Fruit fly (Drosophila melanogaster): ENCODE data around the gene Or98b.

Or98b gene

DNA sequence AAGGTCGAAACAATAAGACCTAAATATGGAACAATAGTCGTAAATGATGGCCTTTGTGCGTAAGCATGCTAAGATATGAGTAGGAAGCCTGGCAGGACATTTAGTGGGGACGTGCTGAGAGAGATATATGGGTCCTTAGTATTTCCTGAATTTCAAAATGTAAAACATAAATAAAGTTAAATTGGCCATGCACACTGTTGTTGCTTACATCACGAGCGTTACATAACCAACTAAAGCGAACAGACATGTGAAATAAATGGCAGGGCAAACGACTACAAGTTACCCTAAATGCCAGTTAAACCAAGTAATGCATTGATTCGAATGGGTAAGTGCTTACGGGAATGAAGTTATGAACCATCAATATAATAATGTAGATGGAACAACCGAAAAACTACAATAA, 23.7 kb downstream of the Or98b start:
- TF ChIP-seq EcR (GFP tag; optimal IDR thresholded peaks at IDR 0.05) = no peak
- no peak for TF ChIP-seq pan (optimal IDR thresholded peaks at IDR 0.05)
- TF ChIP-seq Dll (optimal IDR thresholded peaks at IDR 0.05) = no peak
- TF ChIP-seq usp (GFP tag; optimal IDR thresholded peaks at IDR 0.05) = no peak

- no peak for TF ChIP-seq usp (GFP tag; optimal IDR thresholded peaks at IDR 0.05)
- no peak for TF ChIP-seq CG8478 (optimal IDR thresholded peaks at IDR 0.05)
- no peak for TF ChIP-seq Dll (optimal IDR thresholded peaks at IDR 0.05)
- TF ChIP-seq pan (optimal IDR thresholded peaks at IDR 0.05) = no peak
- no peak for TF ChIP-seq psq (optimal IDR thresholded peaks at IDR 0.05)
- TF ChIP-seq EcR (GFP tag; optimal IDR thresholded peaks at IDR 0.05) = no peak
Measured at dm6 chr3R:28377648-28378047, 25.6 kb downstream of the Or98b start.

- TF ChIP-seq EcR (GFP tag; optimal IDR thresholded peaks at IDR 0.05) (no peak), CG8478 (optimal IDR thresholded peaks at IDR 0.05) (no peak), pan (optimal IDR thresholded peaks at IDR 0.05) (no peak), Dll (optimal IDR thresholded peaks at IDR 0.05) (no peak), psq (optimal IDR thresholded peaks at IDR 0.05) (no peak), usp (GFP tag; optimal IDR thresholded peaks at IDR 0.05) (no peak)
Measured at dm6 chr3R:28389864-28390263, 37.8 kb downstream of the Or98b start.
